Worm (Caenorhabditis elegans): Measurements from ENCODE around the gene F09G8.10.

DNA sequence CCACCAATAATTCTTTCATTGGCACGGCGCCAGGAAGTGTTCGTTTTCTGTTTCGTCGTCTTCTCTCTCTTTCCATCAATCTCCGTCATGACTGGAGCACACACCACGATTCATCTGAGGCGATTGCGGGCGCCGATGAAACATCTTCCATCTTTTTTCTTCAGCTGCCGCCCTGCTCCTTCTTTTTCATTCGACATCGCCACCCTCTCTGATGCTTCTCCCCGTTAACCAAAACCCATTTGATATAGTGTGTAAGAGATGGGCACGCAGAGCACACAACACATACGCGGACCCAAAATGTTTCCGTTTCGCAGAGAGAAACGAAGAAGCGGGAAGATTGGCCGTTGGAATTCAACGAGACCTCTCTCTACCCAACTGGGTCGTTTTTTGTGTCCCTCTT is 15.5 kb upstream of the F09G8.10 start:
- TF ChIP-seq daf-12 (tag; optimal IDR thresholded peaks at IDR 0.05) (no peak), ceh-16 (tag; optimal IDR thresholded peaks at IDR 0.05) (no peak), nhr-237 (tag; optimal IDR thresholded peaks at IDR 0.05) (no peak), R02D3.7 (tag; optimal IDR thresholded peaks at IDR 0.05) (no peak), ztf-11 (tag; optimal IDR thresholded peaks at IDR 0.05) (no peak), unc-62 (GFP tag; optimal IDR thresholded peaks at IDR 0.05) (no peak), fos-1 (tag; optimal IDR thresholded peaks at IDR 0.05) (no peak), nhr-25 (tag; optimal IDR thresholded peaks at IDR 0.05) (no peak), nhr-11 (tag; optimal IDR thresholded peaks at IDR 0.05) (no peak), snpc-4 (tag; optimal IDR thresholded peaks at IDR 0.05) (no peak), ama-1 (optimal IDR thresholded peaks at IDR 0.05) (no peak)
